Worm (Caenorhabditis elegans): ENCODE results near the gene srab-1.

The srab-1 gene

DNA sequence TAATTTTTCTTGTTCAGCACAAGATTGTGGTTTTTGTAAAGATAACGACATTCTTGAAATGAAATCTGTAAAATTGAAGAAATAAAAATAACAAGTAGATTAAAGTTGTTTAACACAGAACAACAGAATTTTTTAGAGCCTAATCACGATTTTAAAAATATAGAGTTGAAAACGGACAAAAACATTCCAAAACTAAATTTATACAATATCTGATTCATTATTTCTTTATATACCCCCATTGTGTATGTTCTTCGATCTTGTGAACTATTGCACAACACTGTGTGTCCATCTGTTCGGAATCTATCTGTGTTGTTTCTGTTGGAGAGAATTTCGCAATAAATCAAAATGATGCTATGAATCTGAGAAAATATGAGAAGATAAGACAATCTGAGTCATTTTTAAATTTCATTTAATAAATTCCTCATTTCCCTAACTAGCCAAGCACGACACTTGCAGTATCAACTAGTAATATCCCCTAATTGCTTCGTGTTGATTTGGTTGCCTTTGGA, 16.9 kb downstream of the srab-1 start, which contains the start of gene Y58A7A.4:
Gene Y58A7A.4 (minus strand): TSS at position 51 of the 509 bp plus-strand sequence.
- TF ChIP-seq nhr-23 (tag; optimal IDR thresholded peaks at IDR 0.05): no peak
- TF ChIP-seq nhr-129 (tag; optimal IDR thresholded peaks at IDR 0.05): peak; percentile 2

DNA sequence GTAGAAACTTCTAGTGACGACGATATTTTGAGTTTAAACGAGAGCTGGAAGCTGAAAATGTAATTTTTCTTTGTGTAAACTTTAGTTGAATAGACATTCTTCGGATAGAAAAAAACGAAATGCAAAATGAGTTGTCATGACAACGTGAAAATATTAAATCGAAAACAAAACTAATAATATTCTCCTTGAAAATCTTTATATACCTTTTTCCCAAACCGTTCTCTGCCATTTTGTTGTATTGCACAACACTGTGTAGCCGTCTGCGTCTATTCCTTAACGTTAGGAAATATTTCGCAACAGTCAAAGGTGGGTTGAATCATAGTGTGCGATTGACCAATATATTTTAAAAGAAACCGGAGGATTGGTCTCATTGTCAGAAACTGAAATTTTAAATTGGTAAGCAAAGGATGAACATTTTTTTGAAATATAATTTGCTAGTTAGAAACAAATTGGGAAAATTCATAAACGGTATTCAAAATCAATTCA, 21.0 kb downstream of the srab-1 start, which contains the start of gene Y58A7A.3:
Gene Y58A7A.3 (minus strand): TSS at position 51 of the 486 bp plus-strand sequence.
- no peak for TF ChIP-seq nhr-12 (tag; optimal IDR thresholded peaks at IDR 0.05)
- no peak for TF ChIP-seq unc-62 (GFP tag; optimal IDR thresholded peaks at IDR 0.05)
- peak; percentile 87 for TF ChIP-seq fos-1 (tag; optimal IDR thresholded peaks at IDR 0.05)
- TF ChIP-seq ZK546.5 (tag; optimal IDR thresholded peaks at IDR 0.05): no peak
- TF ChIP-seq skn-1 (tag; optimal IDR thresholded peaks at IDR 0.05): no peak
- no peak for TF ChIP-seq ceh-82 (tag; optimal IDR thresholded peaks at IDR 0.05)
- no peak for TF ChIP-seq blmp-1 (tag; optimal IDR thresholded peaks at IDR 0.05; ENCODE audit: insufficient read depth)
- peak; percentile 57 for TF ChIP-seq nhr-25 (tag; optimal IDR thresholded peaks at IDR 0.05)
- TF ChIP-seq ztf-4 (tag; optimal IDR thresholded peaks at IDR 0.05): no peak
- no peak for TF ChIP-seq nhr-77 (tag; optimal IDR thresholded peaks at IDR 0.05)
- TF ChIP-seq ama-1 (optimal IDR thresholded peaks at IDR 0.05): no peak
- no peak for TF ChIP-seq zag-1 (tag; optimal IDR thresholded peaks at IDR 0.05)
- peak; percentile 17 for TF ChIP-seq F13H6.1 (tag; optimal IDR thresholded peaks at IDR 0.05)
- no peak for TF ChIP-seq nhr-10 (tag; optimal IDR thresholded peaks at IDR 0.05)
- no peak for TF ChIP-seq Y55F3AM.14 (GFP tag; optimal IDR thresholded peaks at IDR 0.05)
- no peak for TF ChIP-seq ceh-16 (tag; optimal IDR thresholded peaks at IDR 0.05)
- TF ChIP-seq nhr-237 (tag; optimal IDR thresholded peaks at IDR 0.05): no peak
- TF ChIP-seq lsy-2 (tag; optimal IDR thresholded peaks at IDR 0.05): peak in 1 of 2 experiments; percentile 31
- peak; percentile 62 for TF ChIP-seq C34F6.9 (tag; optimal IDR thresholded peaks at IDR 0.05)
- TF ChIP-seq lin-39 (tag; optimal IDR thresholded peaks at IDR 0.05): no peak
- TF ChIP-seq dmd-4 (tag; optimal IDR thresholded peaks at IDR 0.05): no peak
- no peak for TF ChIP-seq R02D3.7 (tag; optimal IDR thresholded peaks at IDR 0.05)
- no peak for TF ChIP-seq nhr-6 (tag; optimal IDR thresholded peaks at IDR 0.05)
- no peak for TF ChIP-seq nhr-11 (tag; optimal IDR thresholded peaks at IDR 0.05)
- TF ChIP-seq sma-9 (GFP tag; optimal IDR thresholded peaks at IDR 0.05): peak; percentile 33
- no peak for TF ChIP-seq sma-9 (tag; optimal IDR thresholded peaks at IDR 0.05)
- TF ChIP-seq unc-39 (tag; optimal IDR thresholded peaks at IDR 0.05): no peak
- no peak for TF ChIP-seq snpc-4 (tag; optimal IDR thresholded peaks at IDR 0.05)
- peak; percentile 38 for TF ChIP-seq crh-2 (tag; optimal IDR thresholded peaks at IDR 0.05)
- no peak for TF ChIP-seq ztf-11 (tag; optimal IDR thresholded peaks at IDR 0.05)
- no peak for TF ChIP-seq lin-13 (GFP tag; optimal IDR thresholded peaks at IDR 0.05)
- no peak for TF ChIP-seq mab-5 (tag; optimal IDR thresholded peaks at IDR 0.05)
- TF ChIP-seq elt-1 (tag; optimal IDR thresholded peaks at IDR 0.05): no peak
- peak; percentile 43 for TF ChIP-seq sma-3 (GFP tag; optimal IDR thresholded peaks at IDR 0.05)
- TF ChIP-seq unc-55 (GFP tag; optimal IDR thresholded peaks at IDR 0.05): peak; percentile 50
- TF ChIP-seq nhr-21 (tag; optimal IDR thresholded peaks at IDR 0.05): no peak
- no peak for TF ChIP-seq alr-1 (tag; optimal IDR thresholded peaks at IDR 0.05)
- TF ChIP-seq gmeb-1 (tag; optimal IDR thresholded peaks at IDR 0.05): peak; percentile 9
- TF ChIP-seq nhr-129 (tag; optimal IDR thresholded peaks at IDR 0.05): peak; percentile 100
- TF ChIP-seq egl-27 (tag; optimal IDR thresholded peaks at IDR 0.05): no peak
- no peak for TF ChIP-seq ztf-1 (GFP tag; conservative IDR thresholded peaks at IDR 0.05)
- no peak for TF ChIP-seq mbf-1 (tag; optimal IDR thresholded peaks at IDR 0.05)
- TF ChIP-seq mdl-1 (tag; optimal IDR thresholded peaks at IDR 0.05): no peak
- no peak for TF ChIP-seq aly-2 (tag; optimal IDR thresholded peaks at IDR 0.05)
- no peak for TF ChIP-seq nhr-23 (tag; optimal IDR thresholded peaks at IDR 0.05)
- TF ChIP-seq sem-4 (tag; optimal IDR thresholded peaks at IDR 0.05): no peak
- no peak for TF ChIP-seq elt-3 (tag; optimal IDR thresholded peaks at IDR 0.05)
- TF ChIP-seq lin-11 (tag; optimal IDR thresholded peaks at IDR 0.05): no peak
- no peak for TF ChIP-seq peb-1 (tag; optimal IDR thresholded peaks at IDR 0.05)

All from whole organism, L2 larva.